Worm (Caenorhabditis elegans): Measurements from ENCODE around the gene B0361.11.

Gene B0361.11

DNA sequence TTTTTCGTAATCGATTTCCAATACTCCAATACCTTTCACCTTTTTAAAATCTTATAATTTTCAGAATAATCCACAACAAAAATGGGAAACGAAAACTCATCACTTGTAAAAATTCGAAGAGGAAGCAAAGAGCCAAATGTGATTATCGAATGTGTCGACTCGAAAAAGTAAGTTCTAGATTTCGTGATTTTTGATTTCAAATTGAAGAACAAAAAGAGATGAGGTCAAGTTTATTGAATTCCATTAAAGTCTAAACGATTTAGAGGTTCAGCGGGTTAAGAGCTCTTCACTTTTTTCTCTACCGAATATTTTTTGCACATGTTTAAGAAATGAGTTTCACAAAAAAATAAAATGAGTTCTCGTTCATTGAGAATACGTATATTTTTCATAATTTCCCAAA lies 18.5 kb upstream of the B0361.11 start, which contains the start of gene B0361.4:
TSS of gene B0361.4 (plus strand) at position 61 of the 400 bp plus-strand sequence.
- TF ChIP-seq nhr-67 (tag; optimal IDR thresholded peaks at IDR 0.05) (no peak), fkh-10 (GFP tag; optimal IDR thresholded peaks at IDR 0.05) (peak; percentile 93), sea-2 (GFP tag; optimal IDR thresholded peaks at IDR 0.05) (no peak), nhr-77 (tag; optimal IDR thresholded peaks at IDR 0.05) (no peak)

DNA sequence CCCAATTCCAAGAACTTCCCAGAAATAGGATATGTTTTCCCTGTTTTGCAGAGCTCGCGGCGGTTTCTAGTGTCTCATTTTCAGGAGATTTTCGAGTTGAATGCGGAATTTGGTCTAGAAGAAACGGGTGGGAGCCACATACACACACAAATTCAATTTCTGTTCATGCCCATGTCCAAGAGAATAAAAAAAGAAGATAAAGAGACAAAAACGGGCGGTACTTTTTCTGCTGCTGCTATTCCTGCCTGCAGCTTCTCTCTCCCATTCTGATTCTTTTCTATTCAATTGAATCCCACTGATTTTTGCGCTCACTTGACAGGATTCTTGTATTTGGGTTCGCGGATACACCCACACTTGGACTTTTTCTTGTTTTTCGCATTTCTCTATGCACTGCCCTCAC lies 14.8 kb upstream of the B0361.11 start:
- TF ChIP-seq fkh-10 (GFP tag; optimal IDR thresholded peaks at IDR 0.05) = peak; percentile 72
- TF ChIP-seq nfya-1 (tag; optimal IDR thresholded peaks at IDR 0.05; ENCODE audit: insufficient read depth) = no peak
- TF ChIP-seq ama-1 (optimal IDR thresholded peaks at IDR 0.05) = no peak
- no peak for TF ChIP-seq ztf-11 (tag; optimal IDR thresholded peaks at IDR 0.05)
- no peak for TF ChIP-seq nhr-67 (tag; optimal IDR thresholded peaks at IDR 0.05)
- no peak for TF ChIP-seq jun-1 (tag; optimal IDR thresholded peaks at IDR 0.05)
- no peak for TF ChIP-seq pha-4 (tag; optimal IDR thresholded peaks at IDR 0.05)
- TF ChIP-seq unc-62 (GFP tag; optimal IDR thresholded peaks at IDR 0.05) = no peak
- no peak for TF ChIP-seq nhr-77 (tag; optimal IDR thresholded peaks at IDR 0.05)

- TF ChIP-seq nhr-76 (tag; optimal IDR thresholded peaks at IDR 0.05) (no peak), nhr-25 (tag; optimal IDR thresholded peaks at IDR 0.05) (no peak), daf-12 (tag; optimal IDR thresholded peaks at IDR 0.05) (no peak), skn-1 (tag; optimal IDR thresholded peaks at IDR 0.05) (no peak), nhr-23 (tag; optimal IDR thresholded peaks at IDR 0.05) (no peak), snpc-4 (tag; optimal IDR thresholded peaks at IDR 0.05) (no peak), nhr-43 (tag; optimal IDR thresholded peaks at IDR 0.05; ENCODE audit: poor library complexity, severe bottlenecking) (no peak), ceh-28 (tag; optimal IDR thresholded peaks at IDR 0.05) (no peak), pha-4 (tag; optimal IDR thresholded peaks at IDR 0.05) (no peak), ama-1 (optimal IDR thresholded peaks at IDR 0.05) (no peak), unc-39 (tag; optimal IDR thresholded peaks at IDR 0.05) (no peak), egl-5 (tag; optimal IDR thresholded peaks at IDR 0.05) (no peak), egl-27 (tag; optimal IDR thresholded peaks at IDR 0.05) (no peak), tbx-2 (tag; optimal IDR thresholded peaks at IDR 0.05) (no peak), ceh-82 (tag; optimal IDR thresholded peaks at IDR 0.05) (no peak), lin-39 (tag; optimal IDR thresholded peaks at IDR 0.05) (no peak), unc-62 (GFP tag; optimal IDR thresholded peaks at IDR 0.05) (no peak), nhr-11 (tag; optimal IDR thresholded peaks at IDR 0.05) (no peak), ztf-4 (tag; optimal IDR thresholded peaks at IDR 0.05) (no peak)
These were observed 14.4 kb upstream of the B0361.11 start for ce11 chrIII:7263028-7263427.

- TF ChIP-seq pqm-1 (tag; optimal IDR thresholded peaks at IDR 0.05) (no peak), lsy-12 (tag; optimal IDR thresholded peaks at IDR 0.05) (no peak), fkh-2 (tag; optimal IDR thresholded peaks at IDR 0.05) (no peak), unc-62 (GFP tag; optimal IDR thresholded peaks at IDR 0.05) (no peak), nhr-12 (tag; optimal IDR thresholded peaks at IDR 0.05) (no peak), ceh-16 (tag; optimal IDR thresholded peaks at IDR 0.05) (no peak), sea-2 (GFP tag; optimal IDR thresholded peaks at IDR 0.05) (no peak), ZK546.5 (tag; optimal IDR thresholded peaks at IDR 0.05) (no peak), pha-4 (tag; optimal IDR thresholded peaks at IDR 0.05) (peak; percentile 12), nhr-43 (tag; optimal IDR thresholded peaks at IDR 0.05; ENCODE audit: poor library complexity, severe bottlenecking) (no peak), ama-1 (optimal IDR thresholded peaks at IDR 0.05) (no peak), elt-2 (tag; optimal IDR thresholded peaks at IDR 0.05) (peak; percentile 51), fkh-10 (GFP tag; optimal IDR thresholded peaks at IDR 0.05) (no peak), nhr-23 (tag; optimal IDR thresholded peaks at IDR 0.05) (peak; percentile 42), ceh-82 (tag; optimal IDR thresholded peaks at IDR 0.05) (no peak)
These were observed 6.3 kb upstream of the B0361.11 start for ce11 chrIII:7271083-7271482.

ce11 chrIII:7272088-7272487 lies 5.3 kb upstream of the B0361.11 start:
- TF ChIP-seq ceh-16 (tag; optimal IDR thresholded peaks at IDR 0.05) (no peak), nhr-12 (tag; optimal IDR thresholded peaks at IDR 0.05) (no peak), nhr-43 (tag; optimal IDR thresholded peaks at IDR 0.05; ENCODE audit: poor library complexity, severe bottlenecking) (peak; percentile 22), eor-1 (tag; optimal IDR thresholded peaks at IDR 0.05) (no peak), mml-1 (tag; optimal IDR thresholded peaks at IDR 0.05) (no peak), lsy-12 (tag; optimal IDR thresholded peaks at IDR 0.05) (peak; percentile 20), sea-2 (GFP tag; optimal IDR thresholded peaks at IDR 0.05) (no peak), ceh-28 (tag; optimal IDR thresholded peaks at IDR 0.05) (no peak), daf-12 (tag; optimal IDR thresholded peaks at IDR 0.05) (no peak), nhr-76 (tag; optimal IDR thresholded peaks at IDR 0.05) (no peak), nfya-1 (tag; optimal IDR thresholded peaks at IDR 0.05; ENCODE audit: insufficient read depth) (peak; percentile 47), lin-39 (tag; optimal IDR thresholded peaks at IDR 0.05) (peak; percentile 31), jun-1 (tag; optimal IDR thresholded peaks at IDR 0.05) (peak; percentile 71), fkh-2 (tag; optimal IDR thresholded peaks at IDR 0.05) (no peak), elt-2 (tag; optimal IDR thresholded peaks at IDR 0.05) (peak; percentile 14), pqm-1 (tag; optimal IDR thresholded peaks at IDR 0.05) (peak; percentile 1), pha-4 (tag; optimal IDR thresholded peaks at IDR 0.05) (peak; percentile 84), unc-62 (GFP tag; optimal IDR thresholded peaks at IDR 0.05) (no peak), ama-1 (optimal IDR thresholded peaks at IDR 0.05) (peak; percentile 22), nhr-25 (tag; optimal IDR thresholded peaks at IDR 0.05) (peak; percentile 4), nhr-23 (tag; optimal IDR thresholded peaks at IDR 0.05) (peak; percentile 38), nhr-28 (tag; optimal IDR thresholded peaks at IDR 0.05) (no peak), fkh-10 (GFP tag; optimal IDR thresholded peaks at IDR 0.05) (no peak), egl-5 (tag; optimal IDR thresholded peaks at IDR 0.05) (peak; percentile 92), elt-3 (tag; optimal IDR thresholded peaks at IDR 0.05) (no peak), skn-1 (tag; optimal IDR thresholded peaks at IDR 0.05) (no peak)

Measured in whole organism, L3 larva.